Fruit fly (Drosophila melanogaster) whole organism, embryonic: ENCODE measurements around the gene Mgat4b.

Experiments used
- ATbp ChIP-seq: fragments of 200-800 bp; sonication (Bioruptor generic); optimal IDR thresholded peaks from 2 replicates; lab custom pipeline; 2017; ENCODE audit warnings: missing biosample characterization, mild to moderate bottlenecking, missing genetic modification characterization, missing genetic modification reagents
- Atf6 ChIP-seq: fragments of 200-800 bp; sonication (Bioruptor generic); IDR thresholded peaks from 2 replicates; pipeline ENCODE4 v1.3.6; 2022; ENCODE audit warnings: missing biosample characterization, missing genetic modification characterization
- CG10431 ChIP-seq: fragments of 200-800 bp; sonication (Bioruptor generic); optimal IDR thresholded peaks from 3 replicates; lab custom pipeline; 2018; ENCODE audit warnings: missing biosample characterization, mild to moderate bottlenecking, missing genetic modification characterization
- CG10959 ChIP-seq: fragments of 200-800 bp; sonication (Bioruptor generic); IDR thresholded peaks from 2 replicates; pipeline ENCODE4 v1.3.6; 2022; ENCODE audit warnings: missing biosample characterization, missing genetic modification characterization
- CG11247 ChIP-seq: fragments of 200-800 bp; sonication (Bioruptor generic); IDR thresholded peaks from 2 replicates; pipeline ENCODE4 v1.3.6; 2022; ENCODE audit warnings: missing biosample characterization, missing genetic modification characterization
- CG12219 ChIP-seq: fragments of 200-800 bp; sonication (Bioruptor generic); optimal IDR thresholded peaks from 3 replicates; lab custom pipeline; 2018; ENCODE audit warnings: missing biosample characterization, mild to moderate bottlenecking, missing genetic modification characterization
- CG1233 ChIP-seq: fragments of 200-800 bp; sonication (Bioruptor generic); optimal IDR thresholded peaks from 4 replicates; lab custom pipeline; 2018; ENCODE audit warnings: missing biosample characterization, mild to moderate bottlenecking, missing genetic modification characterization
- CG12942 ChIP-seq: fragments of 200-800 bp; sonication (Bioruptor generic); optimal IDR thresholded peaks from 3 replicates; lab custom pipeline; 2016; ENCODE audit warnings: missing biosample characterization, missing genetic modification characterization
- CG13424 ChIP-seq: fragments of 200-800 bp; sonication (Bioruptor generic); optimal IDR thresholded peaks from 2 replicates; lab custom pipeline; 2019; ENCODE audit warnings: missing biosample characterization, mild to moderate bottlenecking, missing genetic modification characterization, moderate library complexity
- CG1529 ChIP-seq: fragments of 200-800 bp; sonication (Bioruptor generic); optimal IDR thresholded peaks from 3 replicates; lab custom pipeline; 2018; ENCODE audit warnings: missing biosample characterization, missing genetic modification characterization
- CG16863 ChIP-seq: fragments of 200-800 bp; sonication (Bioruptor generic); optimal IDR thresholded peaks from 3 replicates; lab custom pipeline; 2016; ENCODE audit warnings: missing biosample characterization, missing genetic modification characterization
- CG17359 ChIP-seq: fragments of 200-800 bp; sonication (Bioruptor generic); optimal IDR thresholded peaks from 3 replicates; lab custom pipeline; 2018; ENCODE audit warnings: missing biosample characterization, mild to moderate bottlenecking, missing genetic modification characterization, moderate library complexity
- CG17568 ChIP-seq: fragments of 200-800 bp; sonication (Bioruptor generic); optimal IDR thresholded peaks from 2 replicates; lab custom pipeline; 2018; ENCODE audit warnings: missing biosample characterization, mild to moderate bottlenecking, missing genetic modification characterization, moderate library complexity
- CG2202 ChIP-seq: fragments of 200-800 bp; sonication (Bioruptor generic); optimal IDR thresholded peaks from 2 replicates; lab custom pipeline; 2018; ENCODE audit warnings: missing biosample characterization, mild to moderate bottlenecking, missing genetic modification characterization
- CG3065 ChIP-seq: fragments of 200-800 bp; sonication (Bioruptor generic); optimal IDR thresholded peaks from 2 replicates; lab custom pipeline; 2016; ENCODE audit warnings: missing biosample characterization, missing genetic modification characterization
- CG32532 ChIP-seq: fragments of 200-800 bp; sonication (Bioruptor generic); IDR thresholded peaks from 2 replicates; pipeline ENCODE4 v1.3.6; 2022; ENCODE audit warnings: missing biosample characterization, missing genetic modification characterization
- CG4854 ChIP-seq: fragments of 200-800 bp; sonication (Bioruptor generic); optimal IDR thresholded peaks from 2 replicates; lab custom pipeline; 2016; ENCODE audit warnings: missing biosample characterization, missing genetic modification characterization, inconsistent platforms
- CG5180 ChIP-seq: fragments of 200-800 bp; sonication (Bioruptor generic); optimal IDR thresholded peaks from 3 replicates; lab custom pipeline; 2017; ENCODE audit warnings: missing biosample characterization, missing genetic modification characterization, mild to moderate bottlenecking, moderate library complexity, missing genetic modification reagents
- CG9727 ChIP-seq: fragments of 200-800 bp; sonication (Bioruptor generic); optimal IDR thresholded peaks from 3 replicates; lab custom pipeline; 2017; ENCODE audit warnings: missing biosample characterization, mild to moderate bottlenecking, missing genetic modification characterization
- CG9932 ChIP-seq: fragments of 200-800 bp; sonication (Bioruptor generic); IDR thresholded peaks from 2 replicates; pipeline ENCODE4 v1.3.6; 2022; ENCODE audit warnings: missing biosample characterization, missing genetic modification characterization
- Camta ChIP-seq: fragments of 200-800 bp; sonication (Bioruptor generic); optimal IDR thresholded peaks from 2 replicates; lab custom pipeline; 2016; ENCODE audit warnings: missing biosample characterization, missing genetic modification characterization
- D19B ChIP-seq: fragments of 200-800 bp; sonication (Bioruptor generic); optimal IDR thresholded peaks from 2 replicates; lab custom pipeline; 2017; ENCODE audit warnings: missing biosample characterization, mild to moderate bottlenecking, missing genetic modification characterization
- H15 ChIP-seq: fragments of 200-800 bp; sonication (Bioruptor generic); IDR thresholded peaks from 3 replicates; pipeline ENCODE4 v1.3.6; 2022; ENCODE audit warnings: missing biosample characterization, missing genetic modification characterization
- Hey ChIP-seq: fragments of 200-800 bp; sonication (Bioruptor generic); optimal IDR thresholded peaks from 3 replicates; lab custom pipeline; 2018; ENCODE audit warnings: missing biosample characterization, mild to moderate bottlenecking, missing genetic modification characterization
- HmgZ ChIP-seq: fragments of 200-800 bp; sonication (Bioruptor generic); optimal IDR thresholded peaks from 2 replicates; lab custom pipeline; 2018; ENCODE audit warnings: missing biosample characterization, mild to moderate bottlenecking, missing genetic modification characterization
- Meics ChIP-seq: fragments of 200-800 bp; sonication (Bioruptor generic); optimal IDR thresholded peaks from 2 replicates; lab custom pipeline; 2017; ENCODE audit warnings: missing biosample characterization, mild to moderate bottlenecking, missing genetic modification characterization
- NC2α ChIP-seq: fragments of 200-800 bp; sonication (Bioruptor generic); optimal IDR thresholded peaks from 2 replicates; lab custom pipeline; 2016; ENCODE audit warnings: missing biosample characterization, missing genetic modification characterization
- Nf-YC ChIP-seq: fragments of 200-800 bp; optimal IDR thresholded peaks from 3 replicates; lab custom pipeline; 2019; ENCODE audit warnings: missing biosample characterization, mild to moderate bottlenecking, missing genetic modification characterization, moderate library complexity
- Opbp ChIP-seq: fragments of 200-800 bp; sonication (Bioruptor generic); IDR thresholded peaks from 3 replicates; pipeline ENCODE4 v1.3.6; 2022; ENCODE audit warnings: missing biosample characterization, missing genetic modification characterization; ENCODE audit not compliant: partially characterized antibody
- Rx ChIP-seq: fragments of 200-800 bp; sonication (Bioruptor generic); IDR thresholded peaks from 2 replicates; pipeline ENCODE4 v1.3.6; 2022; ENCODE audit warnings: missing biosample characterization, missing genetic modification characterization
- Scr ChIP-seq: fragments of 200-800 bp; sonication (Bioruptor generic); IDR thresholded peaks from 2 replicates; pipeline ENCODE4 v1.3.6; 2022; ENCODE audit warnings: missing biosample characterization, missing genetic modification characterization; ENCODE audit not compliant: partially characterized antibody
- Sox102F ChIP-seq: fragments of 200-800 bp; sonication (Bioruptor generic); optimal IDR thresholded peaks from 2 replicates; lab custom pipeline; 2018; ENCODE audit warnings: missing biosample characterization, mild to moderate bottlenecking, missing genetic modification characterization, moderate library complexity
- Trl ChIP-seq, 3 experiments: fragments of >200 bp in 2 of 3; fragments of 200-800 bp in 1 of 3; sonication (Bioruptor generic) in 1 of 3; optimal IDR thresholded peaks; 2 replicates in 1 of 3; 3 replicates in 2 of 3; lab custom pipeline; 2016 to 2017; ENCODE audit warnings: missing biosample characterization in 1 of 3, missing genetic modification characterization in 1 of 3
- al ChIP-seq: fragments of 200-800 bp; sonication (Bioruptor generic); IDR thresholded peaks from 2 replicates; pipeline ENCODE4 v1.3.6; 2022; ENCODE audit warnings: missing biosample characterization, missing genetic modification characterization
- bab2 ChIP-seq: fragments of 200-800 bp; sonication (Bioruptor generic); optimal IDR thresholded peaks from 2 replicates; lab custom pipeline; 2016; ENCODE audit warnings: missing biosample characterization, missing genetic modification characterization
- disco-r ChIP-seq: fragments of 200-800 bp; sonication (Bioruptor generic); optimal IDR thresholded peaks from 2 replicates; lab custom pipeline; 2016; ENCODE audit warnings: missing biosample characterization, missing genetic modification characterization
- fd3F ChIP-seq: fragments of 200-800 bp; sonication (Bioruptor generic); optimal IDR thresholded peaks from 2 replicates; lab custom pipeline; 2018; ENCODE audit warnings: missing biosample characterization, mild to moderate bottlenecking, missing genetic modification characterization, moderate library complexity
- gcm2 ChIP-seq: fragments of 200-800 bp; sonication (Bioruptor generic); optimal IDR thresholded peaks from 2 replicates; lab custom pipeline; 2016; ENCODE audit warnings: missing biosample characterization, missing genetic modification characterization
- knrl ChIP-seq: fragments of 200-800 bp; sonication (Bioruptor generic); IDR thresholded peaks from 3 replicates; pipeline ENCODE4 v1.3.6; 2022; ENCODE audit warnings: missing biosample characterization, missing genetic modification characterization; ENCODE audit not compliant: partially characterized antibody
- lola ChIP-seq, 3 experiments: fragments of >200 bp in 2 of 3; fragments of 200-800 bp in 1 of 3; sonication (Bioruptor generic) in 1 of 3; optimal IDR thresholded peaks; 2 replicates each; lab custom pipeline; 2017 to 2019; ENCODE audit warnings: missing biosample characterization in 3 of 3, missing genetic modification characterization in 3 of 3, mild to moderate bottlenecking in 1 of 3, moderate library complexity in 1 of 3
- mam ChIP-seq: fragments of 200-800 bp; sonication (Bioruptor generic); optimal IDR thresholded peaks from 3 replicates; lab custom pipeline; 2016; ENCODE audit warnings: missing biosample characterization, missing genetic modification characterization
- mirr ChIP-seq: fragments of 200-800 bp; sonication (Bioruptor generic); optimal IDR thresholded peaks from 3 replicates; lab custom pipeline; 2018; ENCODE audit warnings: missing biosample characterization, mild to moderate bottlenecking, missing genetic modification characterization
- odd ChIP-seq: fragments of 200-800 bp; sonication (Bioruptor generic); optimal IDR thresholded peaks from 2 replicates; lab custom pipeline; 2017; ENCODE audit warnings: missing biosample characterization, mild to moderate bottlenecking, missing genetic modification characterization
- onecut ChIP-seq: fragments of 200-800 bp; sonication (Bioruptor generic); IDR thresholded peaks from 2 replicates; pipeline ENCODE4 v1.3.6; 2022; ENCODE audit warnings: missing biosample characterization, missing genetic modification characterization
- psq ChIP-seq: fragments of 200-800 bp; sonication (Bioruptor generic); optimal IDR thresholded peaks from 2 replicates; lab custom pipeline; 2017; ENCODE audit warnings: missing biosample characterization, missing genetic modification characterization
- sens ChIP-seq: fragments of 200-800 bp; sonication (Bioruptor generic); peaks from one replicate; lab custom pipeline; 2016; ENCODE audit warnings: missing biosample characterization, missing genetic modification characterization
- sna ChIP-seq: fragments of 200-800 bp; sonication (Bioruptor generic); IDR thresholded peaks from 2 replicates; pipeline ENCODE4 v1.3.6; 2022; ENCODE audit warnings: missing biosample characterization, missing genetic modification characterization; ENCODE audit not compliant: partially characterized antibody
- sob ChIP-seq: fragments of 200-800 bp; sonication (Bioruptor generic); IDR thresholded peaks from 2 replicates; pipeline ENCODE4 v1.3.6; 2022; ENCODE audit warnings: missing biosample characterization, missing genetic modification characterization
- sug ChIP-seq: fragments of 200-800 bp; optimal IDR thresholded peaks from 2 replicates; lab custom pipeline; 2019; ENCODE audit warnings: missing biosample characterization, mild to moderate bottlenecking, missing genetic modification characterization, moderate library complexity
- wek ChIP-seq: fragments of 200-800 bp; sonication (Bioruptor generic); optimal IDR thresholded peaks from 3 replicates; lab custom pipeline; 2018; ENCODE audit warnings: missing biosample characterization, mild to moderate bottlenecking, missing genetic modification characterization, moderate library complexity

Mgat4b gene

DNA sequence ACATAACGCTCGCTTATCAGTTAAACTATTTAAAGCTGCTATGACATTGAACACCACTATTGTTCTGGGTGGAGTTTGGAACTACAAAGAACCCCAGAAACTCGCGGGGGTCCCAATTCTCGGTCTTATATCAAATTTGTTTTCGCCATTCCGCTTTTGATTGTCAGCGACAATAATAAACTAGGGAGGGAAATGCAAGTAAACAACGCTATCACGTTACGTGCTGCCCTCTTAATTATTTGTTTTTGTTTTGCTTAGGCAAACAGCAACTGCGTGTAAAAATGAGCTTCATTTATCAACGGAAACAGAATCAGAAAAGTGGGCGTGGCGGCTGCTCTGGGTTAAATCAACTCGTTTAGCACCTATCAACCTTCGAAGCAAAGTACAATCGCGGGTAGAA, 11.1 kb upstream of the Mgat4b start (continued):
- TF ChIP-seq CG1233 (GFP tag; lab: Kevin White, UChicago) (peak; percentile 44), Scr (no peak), psq (no peak), lola (GFP tag; optimal IDR thresholded peaks at IDR 0.05; lab: Kevin White, UChicago) (peak in 1 of 3 experiments; percentile 29), D19B (GFP tag; lab: Kevin White, UChicago) (no peak), onecut (GFP tag; lab: Robert Waterston, UW) (peak; percentile 48), CG12219 (peak; percentile 24), knrl (GFP tag; lab: Robert Waterston, UW) (no peak), Hey (peak; percentile 38), ATbp (GFP tag; lab: Kevin White, UChicago) (peak; percentile 74), wek (GFP tag; lab: Kevin White, UChicago) (peak; percentile 69), CG5180 (peak; percentile 27), Meics (GFP tag; lab: Kevin White, UChicago) (peak; percentile 31), CG9727 (peak; percentile 50), Atf6 (GFP tag; lab: Robert Waterston, UW) (peak; percentile 44; the same call in 1 of the 2 replicates), mirr (GFP tag; lab: Kevin White, UChicago) (peak; percentile 38), CG1529 (peak; percentile 17), gcm2 (GFP tag; lab: Kevin White, UChicago) (peak; percentile 40), H15 (GFP tag; lab: Robert Waterston, UW) (no peak), HmgZ (tag; lab: Kevin White, UChicago) (peak; percentile 8), CG10959 (GFP tag; lab: Robert Waterston, UW) (0 out of 2 replicates have a peak, but pooled peaks have one; percentile 9), CG10431 (GFP tag; lab: Kevin White, UChicago) (peak; percentile 47), Sox102F (GFP tag; lab: Kevin White, UChicago) (peak; percentile 34), CG3065 (peak; percentile 29), CG17359 (tag; lab: Kevin White, UChicago) (peak; percentile 50), Trl (optimal IDR thresholded peaks at IDR 0.05; lab: Kevin White, UChicago) (no peak), Trl (GFP tag; optimal IDR thresholded peaks at IDR 0.05; lab: Kevin White, UChicago) (peak; percentile 11), sna (no peak), al (GFP tag; lab: Robert Waterston, UW) (no peak), CG4854 (GFP tag; lab: Kevin White, UChicago) (peak; percentile 29), sug (tag; lab: Kevin White, UChicago) (peak; percentile 95), Opbp (GFP tag; lab: Robert Waterston, UW) (no peak), Rx (no peak), mam (GFP tag; lab: Kevin White, UChicago) (no peak), Camta (GFP tag; lab: Kevin White, UChicago) (no peak), sens (peak; percentile 87), CG32532 (GFP tag; lab: Robert Waterston, UW) (peak; percentile 9; the same call in 1 of the 2 replicates), odd (GFP tag; lab: Kevin White, UChicago) (peak; percentile 65), CG2202 (tag; lab: Kevin White, UChicago) (peak; percentile 59), CG17568 (GFP tag; lab: Kevin White, UChicago) (peak; percentile 68), fd3F (GFP tag; lab: Kevin White, UChicago) (no peak), CG13424 (tag; lab: Kevin White, UChicago) (peak; percentile 13), CG9932 (no peak), Nf-YC (tag; lab: Kevin White, UChicago) (no peak), CG12942 (GFP tag; lab: Kevin White, UChicago) (peak; percentile 18), CG16863 (GFP tag; lab: Kevin White, UChicago) (peak; percentile 3), CG11247 (GFP tag; lab: Robert Waterston, UW) (no peak), bab2 (GFP tag; lab: Kevin White, UChicago) (peak; percentile 31), sob (GFP tag; lab: Robert Waterston, UW) (peak; percentile 56; the same call in 1 of the 2 replicates), disco-r (GFP tag; lab: Kevin White, UChicago) (no peak), NC2α (no peak)
